Worm (Caenorhabditis elegans) whole organism, L2 larva: ENCODE results near the gene str-38.

Experiments
- F13H6.1 ChIP-seq: sonication (generic microtip); optimal IDR thresholded peaks from 2 replicates; lab custom pipeline; 2016; ENCODE audit warnings: missing genetic modification characterization, missing compliant biosample characterization
- aly-2 ChIP-seq: fragments of 150-350 bp; optimal IDR thresholded peaks from 2 replicates; lab custom pipeline; 2014; ENCODE audit warnings: missing biosample characterization, missing genetic modification characterization
- ceh-82 ChIP-seq: fragments of 150-350 bp; optimal IDR thresholded peaks from 2 replicates; lab custom pipeline; 2014; ENCODE audit warnings: missing biosample characterization, missing genetic modification characterization
- elt-1 ChIP-seq: fragments of 150-350 bp; optimal IDR thresholded peaks from 2 replicates; lab custom pipeline; 2014; ENCODE audit warnings: missing biosample characterization, missing genetic modification characterization
- lin-39 ChIP-seq: fragments of 150-350 bp; optimal IDR thresholded peaks from 2 replicates; lab custom pipeline; 2014; ENCODE audit warnings: missing biosample characterization, missing genetic modification reagents, missing genetic modification characterization
- lsy-2 ChIP-seq, 2 experiments: fragments of 150-350 bp in 1 of 2; sonication (generic microtip) in 1 of 2; optimal IDR thresholded peaks; 2 replicates each; lab custom pipeline; 2014 to 2017; ENCODE audit warnings: missing biosample characterization in 2 of 2, missing genetic modification characterization in 2 of 2
- mab-5 ChIP-seq: fragments of 150-350 bp; optimal IDR thresholded peaks from 2 replicates; lab custom pipeline; 2014; ENCODE audit warnings: missing biosample characterization, missing genetic modification characterization
- nhr-10 ChIP-seq: sonication (generic microtip); optimal IDR thresholded peaks from 2 replicates; lab custom pipeline; 2017; ENCODE audit warnings: missing biosample characterization, missing genetic modification characterization
- nhr-12 ChIP-seq: fragments of 150-350 bp; optimal IDR thresholded peaks from 2 replicates; lab custom pipeline; 2014; ENCODE audit warnings: missing biosample characterization, missing genetic modification characterization
- unc-55 ChIP-seq: fragments of 150-350 bp; sonication (generic microtip); optimal IDR thresholded peaks from 3 replicates; lab custom pipeline; 2014; ENCODE audit warnings: missing biosample characterization, missing genetic modification reagents, missing genetic modification characterization
- zag-1 ChIP-seq: fragments of 150-350 bp; optimal IDR thresholded peaks from 2 replicates; lab custom pipeline; 2014; ENCODE audit warnings: missing biosample characterization, missing genetic modification characterization
- ztf-11 ChIP-seq: sonication (generic microtip); optimal IDR thresholded peaks from 2 replicates; lab custom pipeline; 2017; ENCODE audit warnings: missing biosample characterization, missing genetic modification characterization

- TF ChIP-seq F13H6.1 (tag; lab: Kevin White, UChicago) = no peak
- TF ChIP-seq zag-1 (tag; lab: Kevin White, UChicago) = no peak
- no peak for TF ChIP-seq lin-39 (tag; lab: Kevin White, UChicago)
- no peak for TF ChIP-seq nhr-12 (tag; lab: Kevin White, UChicago)
- no peak for TF ChIP-seq mab-5 (tag; lab: Kevin White, UChicago)
- TF ChIP-seq elt-1 (tag; lab: Kevin White, UChicago) = no peak
- TF ChIP-seq ztf-11 (tag; lab: Kevin White, UChicago) = no peak
- TF ChIP-seq unc-55 (GFP tag; lab: Kevin White, UChicago) = no peak
- TF ChIP-seq aly-2 (tag; lab: Kevin White, UChicago) = no peak
- TF ChIP-seq lsy-2 (tag; optimal IDR thresholded peaks at IDR 0.05; lab: Kevin White, UChicago) = no peak
- no peak for TF ChIP-seq nhr-10 (tag; lab: Kevin White, UChicago)
- no peak for TF ChIP-seq ceh-82 (tag; lab: Kevin White, UChicago)
These were observed 10.2 kb downstream of the str-38 start, which contains the start of gene srh-140 for ce11 chrV:15721888-15722287.
